Worm (Caenorhabditis elegans) whole organism, young adult: ENCODE results near the gene msp-36.

Experiments used
- B0261.1 ChIP-seq: sonication (generic microtip); optimal IDR thresholded peaks from 2 replicates; lab custom pipeline; 2016; ENCODE audit warnings: mild to moderate bottlenecking, missing genetic modification characterization, moderate library complexity, missing compliant biosample characterization
- D2030.7 ChIP-seq: fragments of 200-800 bp; sonication (Bioruptor generic); IDR thresholded peaks from 2 replicates; pipeline ENCODE4 v1.3.6; 2022; ENCODE audit warnings: missing genetic modification reagents, missing genetic modification characterization, missing compliant biosample characterization
- ceh-27 ChIP-seq: fragments of 200-800 bp; sonication (Bioruptor generic); optimal IDR thresholded peaks from 2 replicates; lab custom pipeline; 2018; ENCODE audit warnings: mild to moderate bottlenecking, missing genetic modification characterization, moderate library complexity, missing compliant biosample characterization
- dox-1 ChIP-seq: fragments of 200-800 bp; sonication (Bioruptor generic); IDR thresholded peaks from 2 replicates; pipeline ENCODE4 v1.3.6; 2022; ENCODE audit warnings: missing genetic modification reagents, missing genetic modification characterization, missing compliant biosample characterization
- dpff-1 ChIP-seq: sonication (generic microtip); optimal IDR thresholded peaks from 2 replicates; lab custom pipeline; 2017; ENCODE audit warnings: mild to moderate bottlenecking, missing genetic modification characterization, missing compliant biosample characterization
- egl-18 ChIP-seq: fragments of 200-800 bp; sonication (Bioruptor generic); IDR thresholded peaks from 2 replicates; pipeline ENCODE4 v1.3.6; 2022; ENCODE audit warnings: missing genetic modification reagents, missing genetic modification characterization, missing compliant biosample characterization
- him-1 ChIP-seq: sonication (generic microtip); optimal IDR thresholded peaks from 2 replicates; lab custom pipeline; 2016; ENCODE audit warnings: missing genotype, missing genetic modification reagents, missing genetic modification characterization, missing compliant biosample characterization
- lsy-27 ChIP-seq: sonication (generic microtip); optimal IDR thresholded peaks from 2 replicates; lab custom pipeline; 2017; ENCODE audit warnings: missing genetic modification characterization, mild to moderate bottlenecking, missing compliant biosample characterization, antibody characterized with exemption, missing genotype, borderline replicate concordance; ENCODE audit not compliant: insufficient read depth
- nhr-179 ChIP-seq: sonication (generic microtip); optimal IDR thresholded peaks from 2 replicates; lab custom pipeline; 2016; ENCODE audit warnings: mild to moderate bottlenecking, missing genetic modification characterization, missing compliant biosample characterization
- snpc-4 ChIP-seq, 5 experiments: fragments of 150-350 bp in 1 of 5; sonication (generic microtip) in 4 of 5; optimal IDR thresholded peaks; 2 replicates each; lab custom pipeline; 2014 to 2018; ENCODE audit warnings: missing genetic modification characterization in 5 of 5, missing biosample characterization in 3 of 5, antibody characterized with exemption in 2 of 5, mild to moderate bottlenecking in 2 of 5, missing compliant biosample characterization in 2 of 5, missing genotype in 2 of 5, moderate library complexity in 2 of 5, missing genetic modification reagents in 1 of 5

DNA sequence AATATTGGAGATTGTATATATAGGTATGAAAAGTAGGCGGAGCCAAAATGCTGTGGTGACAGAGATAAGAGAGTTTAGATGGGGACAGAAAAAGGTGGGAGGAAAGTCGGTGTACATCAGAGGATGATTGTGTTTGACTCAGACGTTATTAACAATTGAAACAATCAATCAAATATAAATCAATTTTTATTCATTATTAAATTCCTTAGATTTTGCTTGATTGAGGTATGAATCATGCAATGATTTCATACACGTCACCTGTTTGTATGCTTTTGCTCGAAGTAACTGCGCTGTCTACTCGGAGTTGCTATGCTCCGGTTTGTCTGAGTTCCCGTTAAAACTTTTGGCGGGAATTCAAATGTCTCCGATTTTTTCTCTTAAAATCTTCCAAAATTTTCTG is 19.9 kb downstream of the msp-36 start, which contains the start of gene C04G2.10:
- TF ChIP-seq dpff-1 (tag; lab: Kevin White, UChicago) (no peak), B0261.1 (no peak), snpc-4 (GFP tag; optimal IDR thresholded peaks at IDR 0.05; lab: Kevin White, UChicago) (no peak), snpc-4 (tag; optimal IDR thresholded peaks at IDR 0.05; lab: Kevin White, UChicago) (no peak), egl-18 (GFP tag; lab: Robert Waterston, UW) (no peak), him-1 (tag; lab: Kevin White, UChicago) (no peak), dox-1 (GFP tag; lab: Robert Waterston, UW) (no peak), lsy-27 (tag; lab: Kevin White, UChicago) (no peak), D2030.7 (GFP tag; lab: Robert Waterston, UW) (no peak), nhr-179 (tag; lab: Kevin White, UChicago) (no peak), ceh-27 (GFP tag; lab: Kevin White, UChicago) (no peak)
